Fruit fly (Drosophila melanogaster): ENCODE measurements around the gene CG32264.

The CG32264 gene

DNA sequence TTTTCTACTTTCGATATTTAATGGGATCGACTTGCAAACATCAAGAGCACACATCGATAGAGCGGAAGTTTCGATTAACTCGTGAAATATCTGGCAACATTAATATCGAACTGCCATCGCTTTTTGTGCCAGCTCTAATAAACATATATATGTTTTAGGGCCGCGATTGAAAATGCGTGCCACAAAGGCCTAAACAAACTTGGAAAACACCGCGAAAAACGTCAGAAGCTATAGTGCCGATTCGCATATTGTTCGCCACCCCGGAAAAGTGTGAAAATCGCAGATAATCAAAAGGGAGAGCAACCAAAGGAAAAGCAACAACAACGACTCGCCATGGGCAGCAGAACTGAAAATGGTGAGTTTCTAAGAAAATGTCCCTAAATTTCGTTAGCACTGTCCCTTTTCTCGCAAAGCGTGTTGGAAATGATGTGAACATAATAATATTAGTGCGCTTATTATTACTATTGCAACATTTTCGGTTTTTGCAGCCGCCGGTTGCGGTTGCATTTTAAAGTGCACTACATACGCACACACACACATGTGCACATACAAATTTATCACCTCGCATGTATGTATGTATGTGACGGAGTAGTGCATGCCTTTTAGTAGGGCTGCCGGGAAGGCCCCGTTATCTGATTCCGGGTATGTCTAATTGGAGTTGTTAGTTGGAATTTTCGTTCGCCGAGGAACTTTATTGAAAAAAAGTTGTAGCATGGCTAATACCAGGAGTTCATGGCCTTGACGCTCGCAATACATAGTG is 12.5 kb upstream of the CG32264 start, which contains the start of gene enc (continued):
- peak; percentile 19 for TF ChIP-seq CG8924 (tag; optimal IDR thresholded peaks at IDR 0.05)
- TF ChIP-seq MESR4 (GFP tag; optimal IDR thresholded peaks at IDR 0.05) = peak; percentile 82
- no peak for TF ChIP-seq GATAe (GFP tag; conservative IDR thresholded peaks at IDR 0.05)
- TF ChIP-seq nom (GFP tag; optimal IDR thresholded peaks at IDR 0.05) = no peak
- TF ChIP-seq dmrt11E (tag; optimal IDR thresholded peaks at IDR 0.05) = no peak
- peak; percentile 12 for TF ChIP-seq CG15601 (tag; optimal IDR thresholded peaks at IDR 0.05)
- no peak for TF ChIP-seq CG7271 (tag; optimal IDR thresholded peaks at IDR 0.05)
- TF ChIP-seq CG14710 (tag; optimal IDR thresholded peaks at IDR 0.05) = peak; percentile 34
- TF ChIP-seq chinmo (GFP tag; IDR thresholded peaks at IDR 0.05; ENCODE audit: partially characterized antibody) = peak; percentile 96
- no peak for TF ChIP-seq nau (GFP tag; optimal IDR thresholded peaks at IDR 0.05)
- no peak for TF ChIP-seq CG30403 (GFP tag; optimal IDR thresholded peaks at IDR 0.05)
- TF ChIP-seq CG6683 (GFP tag; optimal IDR thresholded peaks at IDR 0.05) = no peak
- no peak for TF ChIP-seq CG31441 (GFP tag; IDR thresholded peaks at IDR 0.05)
- TF ChIP-seq Hand (GFP tag; optimal IDR thresholded peaks at IDR 0.05) = no peak
- no peak for TF ChIP-seq sd (tag; optimal IDR thresholded peaks at IDR 0.05)
- no peak for TF ChIP-seq Max (GFP tag; optimal IDR thresholded peaks at IDR 0.05)
- no peak for TF ChIP-seq lmd (GFP tag; IDR thresholded peaks at IDR 0.05)
- no peak for TF ChIP-seq C15 (GFP tag; IDR thresholded peaks at IDR 0.05)
- no peak for TF ChIP-seq CG8388 (GFP tag; optimal IDR thresholded peaks at IDR 0.05)
- no peak for TF ChIP-seq Ravus (GFP tag; IDR thresholded peaks at IDR 0.05)
- TF ChIP-seq repo (GFP tag; optimal IDR thresholded peaks at IDR 0.05) = no peak
- no peak for TF ChIP-seq ab (GFP tag; optimal IDR thresholded peaks at IDR 0.05)
- no peak for TF ChIP-seq caup (GFP tag; optimal IDR thresholded peaks at IDR 0.05; ENCODE audit: severe bottlenecking)
- no peak for TF ChIP-seq CG15011 (GFP tag; optimal IDR thresholded peaks at IDR 0.05)
- no peak for TF ChIP-seq al (GFP tag; IDR thresholded peaks at IDR 0.05)
- TF ChIP-seq CG4328 (GFP tag; optimal IDR thresholded peaks at IDR 0.05) = no peak
- TF ChIP-seq scrt (GFP tag; optimal IDR thresholded peaks at IDR 0.05) = peak; percentile 8
- no peak for TF ChIP-seq Gsc (GFP tag; IDR thresholded peaks at IDR 0.05)
- TF ChIP-seq Dref (GFP tag; IDR thresholded peaks at IDR 0.05) = peak; percentile 94
- TF ChIP-seq trh (GFP tag; optimal IDR thresholded peaks at IDR 0.05) = no peak
- TF ChIP-seq CG2875 (GFP tag; optimal IDR thresholded peaks at IDR 0.05) = no peak
- peak; percentile 15 for TF ChIP-seq NC2β (GFP tag; optimal IDR thresholded peaks at IDR 0.05)
- TF ChIP-seq CG10274 (GFP tag; optimal IDR thresholded peaks at IDR 0.05) = no peak
- no peak for TF ChIP-seq bcd (GFP tag; optimal IDR thresholded peaks at IDR 0.05)
- TF ChIP-seq pb (GFP tag; optimal IDR thresholded peaks at IDR 0.05) = no peak
- TF ChIP-seq Dek (tag; optimal IDR thresholded peaks at IDR 0.05) = peak; percentile 12
- TF ChIP-seq yki (optimal IDR thresholded peaks at IDR 0.05) = no peak
- peak; percentile 45 for TF ChIP-seq CG17186 (GFP tag; optimal IDR thresholded peaks at IDR 0.05)
- peak; percentile 97 for TF ChIP-seq CG34224 (GFP tag; IDR thresholded peaks at IDR 0.05; ENCODE audit: partially characterized antibody)
- no peak for TF ChIP-seq otp (GFP tag; IDR thresholded peaks at IDR 0.05)
- no peak for TF ChIP-seq unpg (GFP tag; optimal IDR thresholded peaks at IDR 0.05)
- no peak for TF ChIP-seq z (GFP tag; IDR thresholded peaks at IDR 0.05)
- no peak for TF ChIP-seq Nf-YB (GFP tag; optimal IDR thresholded peaks at IDR 0.05)
- no peak for TF ChIP-seq BtbVII (GFP tag; optimal IDR thresholded peaks at IDR 0.05)
- TF ChIP-seq CG16815 (GFP tag; optimal IDR thresholded peaks at IDR 0.05) = no peak
- TF ChIP-seq Rx (GFP tag; IDR thresholded peaks at IDR 0.05) = no peak
- no peak for TF ChIP-seq CG12155 (GFP tag; optimal IDR thresholded peaks at IDR 0.05)
- peak; percentile 50; the same call in 1 of the 2 replicates for TF ChIP-seq CG9932 (GFP tag; IDR thresholded peaks at IDR 0.05)
- peak; percentile 77 for TF ChIP-seq CG4360 (GFP tag; IDR thresholded peaks at IDR 0.05)
- peak; percentile 83 for TF ChIP-seq YL-1 (GFP tag; optimal IDR thresholded peaks at IDR 0.05)
